Worm (Caenorhabditis elegans): ENCODE results near the gene zhit-2.

DNA sequence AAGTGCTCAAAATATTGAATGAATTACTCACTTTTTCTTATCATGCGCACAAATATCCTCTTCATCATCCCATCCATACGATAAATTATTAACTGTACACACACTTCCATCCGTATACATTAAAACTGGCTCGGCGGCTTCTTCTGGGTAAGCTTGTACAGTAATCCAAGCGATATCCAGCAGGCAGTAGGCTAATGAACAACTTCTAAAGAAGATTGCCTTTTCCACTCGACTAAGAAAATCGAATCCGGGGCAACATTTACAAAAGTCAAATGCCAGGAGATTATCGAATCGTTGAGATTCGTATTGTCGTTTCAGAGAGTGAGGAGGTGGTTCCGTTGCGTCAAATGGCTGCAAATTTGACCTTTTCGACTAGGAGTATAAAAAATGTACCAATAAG is 12.8 kb downstream of the zhit-2 start:
- TF ChIP-seq T22C8.4 (GFP tag; IDR thresholded peaks at IDR 0.05): no peak
- TF ChIP-seq ztf-23 (GFP tag; IDR thresholded peaks at IDR 0.05): no peak
- no peak for TF ChIP-seq ztf-29 (GFP tag; IDR thresholded peaks at IDR 0.05)

All from whole organism, midembryonic.